Worm (Caenorhabditis elegans) whole organism, L1 larva: ENCODE results near the gene acbp-8.

Experiments
- ama-1 ChIP-seq: fragments of 150-350 bp; optimal IDR thresholded peaks from 2 replicates; lab custom pipeline; 2014
- nhr-11 ChIP-seq: fragments of 150-350 bp; optimal IDR thresholded peaks from 2 replicates; lab custom pipeline; 2014; ENCODE audit warnings: missing biosample characterization, missing genetic modification characterization
- nhr-28 ChIP-seq: fragments of 150-350 bp; optimal IDR thresholded peaks from 2 replicates; lab custom pipeline; 2014; ENCODE audit warnings: missing biosample characterization, missing genetic modification characterization
- unc-86 ChIP-seq: sonication (generic microtip); optimal IDR thresholded peaks from 2 replicates; lab custom pipeline; 2016; ENCODE audit warnings: missing genetic modification characterization, missing compliant biosample characterization
- zag-1 ChIP-seq: fragments of 150-350 bp; optimal IDR thresholded peaks from 2 replicates; lab custom pipeline; 2014; ENCODE audit warnings: missing biosample characterization, missing genetic modification characterization
- ztf-11 ChIP-seq, 2 experiments: sonication (generic microtip); optimal IDR thresholded peaks; 2 replicates each; lab custom pipeline; 2016 to 2017; ENCODE audit warnings: missing genetic modification characterization in 2 of 2, missing biosample characterization in 1 of 2, missing compliant biosample characterization in 1 of 2

- no peak for TF ChIP-seq nhr-11 (tag; lab: Kevin White, UChicago)
- no peak for TF ChIP-seq ztf-11 (tag; optimal IDR thresholded peaks at IDR 0.05; lab: Kevin White, UChicago)
- TF ChIP-seq zag-1 (tag; lab: Kevin White, UChicago) = no peak
- TF ChIP-seq unc-86 = no peak
- TF ChIP-seq nhr-28 (tag; lab: Kevin White, UChicago) = no peak
- no peak for TF ChIP-seq ama-1 (lab: Kevin White, UChicago)
Measured at ce11 chrIII:2603671-2604070, 25.1 kb upstream of the acbp-8 start, which contains the start of gene Y71H2B.11.
